Fruit fly (Drosophila melanogaster) Kc167 (cell line): ENCODE results near the gene Drsl4.

Experiments used
- Myc ChIP-seq: fragments of >200 bp; optimal IDR thresholded peaks from 2 replicates; lab custom pipeline; 2017; ENCODE audit warnings: missing external identifiers
- Sin3A ChIP-seq: fragments of >200 bp; optimal IDR thresholded peaks from 2 replicates; lab custom pipeline; 2018; ENCODE audit warnings: missing external identifiers
- insv ChIP-seq: fragments of >200 bp; optimal IDR thresholded peaks from 3 replicates; lab custom pipeline; 2018; ENCODE audit warnings: missing external identifiers
- psq ChIP-seq: fragments of >200 bp; optimal IDR thresholded peaks from 2 replicates; lab custom pipeline; 2017; ENCODE audit warnings: missing external identifiers
- ttk ChIP-seq: sonication (Bioruptor generic); optimal IDR thresholded peaks from 2 replicates; lab custom pipeline; 2017; ENCODE audit warnings: missing external identifiers

DNA sequence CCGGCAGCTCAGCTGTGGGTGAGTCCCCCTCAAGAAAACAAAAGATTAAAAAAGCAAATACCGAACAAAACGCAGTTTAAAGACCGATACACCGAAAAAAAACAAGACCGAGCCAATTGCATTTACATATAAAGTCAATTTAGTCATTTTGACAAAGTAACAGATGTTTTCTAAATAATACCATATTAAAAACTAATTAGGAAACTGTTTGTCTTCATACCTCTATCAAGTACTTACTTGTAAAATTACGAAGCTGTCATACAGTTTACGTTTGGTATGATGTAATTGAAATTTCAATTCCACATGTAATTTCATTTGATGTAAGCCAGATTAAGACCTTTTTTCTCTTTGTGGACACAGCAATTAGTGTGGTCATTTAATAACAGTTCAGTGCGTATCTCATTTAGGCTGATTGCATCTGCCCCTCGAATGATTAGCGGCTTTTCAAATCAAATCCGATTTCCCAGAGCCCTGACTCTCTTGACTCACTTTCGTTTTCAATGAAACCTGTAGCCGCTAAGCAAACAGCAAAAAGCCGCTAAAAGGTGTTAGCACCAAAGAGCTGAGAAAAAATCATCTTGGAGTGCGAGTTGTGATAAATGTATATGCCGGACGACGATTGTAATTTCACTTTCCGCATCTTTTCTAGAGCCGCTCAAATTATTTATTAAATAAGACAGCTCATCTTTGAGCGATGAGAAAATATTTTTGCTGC, 40.8 kb upstream of the Drsl4 start:
- TF ChIP-seq Myc (lab: Kevin White, UChicago) (no peak), psq (lab: Kevin White, UChicago) (no peak), ttk (lab: Kevin White, UChicago) (no peak), Sin3A (lab: Kevin White, UChicago) (no peak), insv (lab: Kevin White, UChicago) (no peak)
